Fruit fly (Drosophila melanogaster): ENCODE data around the gene Afti.

Gene Afti

DNA sequence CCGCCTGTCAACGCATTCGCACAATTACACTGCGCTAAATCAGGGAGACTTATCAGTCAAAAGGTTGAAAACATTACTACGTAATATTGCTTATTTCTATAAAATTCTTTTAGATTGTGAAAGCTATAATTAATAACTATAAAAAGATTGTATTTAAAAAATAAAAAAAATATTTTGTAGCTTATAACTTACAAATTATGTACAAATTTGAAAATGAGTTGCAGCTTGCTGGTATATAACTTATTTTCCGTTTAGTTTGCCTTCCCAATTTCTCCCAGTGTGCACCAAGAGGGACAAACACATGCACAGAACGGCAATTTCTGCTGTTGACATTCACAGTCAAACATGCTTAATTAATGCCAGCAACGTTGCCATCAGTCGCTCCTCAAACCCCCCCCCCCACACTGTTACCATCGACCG lies 27.3 kb upstream of the Afti start (continued):
- TF ChIP-seq CG13287 (GFP tag; IDR thresholded peaks at IDR 0.05; ENCODE audit: partially characterized antibody): no peak
- TF ChIP-seq CG17186 (GFP tag; optimal IDR thresholded peaks at IDR 0.05): no peak
- TF ChIP-seq hb (GFP tag; IDR thresholded peaks at IDR 0.05; ENCODE audit: partially characterized antibody): no peak
- no peak for TF ChIP-seq peb (GFP tag; IDR thresholded peaks at IDR 0.05)
- peak in 1 of 2 experiments; percentile 1 for TF ChIP-seq chif (GFP tag; optimal IDR thresholded peaks at IDR 0.05)
- peak; percentile 89 for TF ChIP-seq Fer1 (GFP tag; optimal IDR thresholded peaks at IDR 0.05)
- TF ChIP-seq Asciz (GFP tag; optimal IDR thresholded peaks at IDR 0.05): peak; percentile 85
- TF ChIP-seq CG5180 (GFP tag; optimal IDR thresholded peaks at IDR 0.05): peak; percentile 67
- TF ChIP-seq CG10209 (GFP tag; optimal IDR thresholded peaks at IDR 0.05): peak; percentile 56
- no peak for TF ChIP-seq cad (GFP tag; optimal IDR thresholded peaks at IDR 0.05)
- 0 out of 3 replicates have a peak, but pooled peaks have one; percentile 6 for TF ChIP-seq ken (GFP tag; IDR thresholded peaks at IDR 0.05)
- TF ChIP-seq CG6791 (GFP tag; IDR thresholded peaks at IDR 0.05; ENCODE audit: partially characterized antibody): no peak
- TF ChIP-seq zf30C (GFP tag; optimal IDR thresholded peaks at IDR 0.05): no peak
- no peak for TF ChIP-seq CG3838 (GFP tag; optimal IDR thresholded peaks at IDR 0.05)
- no peak for TF ChIP-seq knrl (GFP tag; IDR thresholded peaks at IDR 0.05; ENCODE audit: partially characterized antibody)
- TF ChIP-seq HmgD (GFP tag; optimal IDR thresholded peaks at IDR 0.05): no peak
- TF ChIP-seq zen (tag; optimal IDR thresholded peaks at IDR 0.05): peak; percentile 23
- TF ChIP-seq sug (tag; optimal IDR thresholded peaks at IDR 0.05): peak; percentile 60
- TF ChIP-seq ind (GFP tag; optimal IDR thresholded peaks at IDR 0.05): peak; percentile 72
- peak; percentile 14 for TF ChIP-seq Max (GFP tag; optimal IDR thresholded peaks at IDR 0.05)
- TF ChIP-seq CG4424 (GFP tag; optimal IDR thresholded peaks at IDR 0.05): peak; percentile 68
- no peak for TF ChIP-seq shn (GFP tag; optimal IDR thresholded peaks at IDR 0.05)
- peak; percentile 61 for TF ChIP-seq Atf6 (GFP tag; IDR thresholded peaks at IDR 0.05)
- TF ChIP-seq org-1 (GFP tag; optimal IDR thresholded peaks at IDR 0.05): peak; percentile 63
- peak; percentile 13 for TF ChIP-seq tio (GFP tag; optimal IDR thresholded peaks at IDR 0.05)
- no peak for TF ChIP-seq CG33557 (GFP tag; optimal IDR thresholded peaks at IDR 0.05)
- TF ChIP-seq onecut (GFP tag; IDR thresholded peaks at IDR 0.05): no peak
- peak; percentile 77 for TF ChIP-seq CoRest (tag; optimal IDR thresholded peaks at IDR 0.05)
- TF ChIP-seq CG31388 (GFP tag; optimal IDR thresholded peaks at IDR 0.05): no peak
- peak; percentile 76 for TF ChIP-seq grau (tag; optimal IDR thresholded peaks at IDR 0.05)
- no peak for TF ChIP-seq CG12744 (GFP tag; optimal IDR thresholded peaks at IDR 0.05)
- TF ChIP-seq ro (GFP tag; IDR thresholded peaks at IDR 0.05): no peak; the same call in 1 of the 2 replicates
- TF ChIP-seq dpn (GFP tag; optimal IDR thresholded peaks at IDR 0.05): peak in 1 of 2 experiments; percentile 38
- TF ChIP-seq CG10959 (GFP tag; IDR thresholded peaks at IDR 0.05): no peak
- peak; percentile 71 for TF ChIP-seq nau (GFP tag; optimal IDR thresholded peaks at IDR 0.05)
- no peak for TF ChIP-seq Scr (GFP tag; IDR thresholded peaks at IDR 0.05; ENCODE audit: partially characterized antibody)
- no peak for TF ChIP-seq pb (GFP tag; optimal IDR thresholded peaks at IDR 0.05)
- peak; percentile 9 for TF ChIP-seq CG4328 (GFP tag; optimal IDR thresholded peaks at IDR 0.05)
- 0 out of 2 replicates have a peak, but pooled peaks have one; percentile 35 for TF ChIP-seq rib (GFP tag; IDR thresholded peaks at IDR 0.05)
- TF ChIP-seq Abd-B (GFP tag; optimal IDR thresholded peaks at IDR 0.05): peak; percentile 49
- peak; percentile 50 for TF ChIP-seq CG34376 (GFP tag; optimal IDR thresholded peaks at IDR 0.05)
- TF ChIP-seq MESR4 (GFP tag; optimal IDR thresholded peaks at IDR 0.05): no peak
- 0 out of 2 replicates have a peak, but pooled peaks have one; percentile 28 for TF ChIP-seq gsb (GFP tag; IDR thresholded peaks at IDR 0.05)
- no peak for TF ChIP-seq Usf (GFP tag; optimal IDR thresholded peaks at IDR 0.05)
- peak; percentile 60; the same call in 1 of the 2 replicates for TF ChIP-seq E2f1 (GFP tag; IDR thresholded peaks at IDR 0.05)

Data from whole organism, embryonic.